Worm (Caenorhabditis elegans) whole organism, midembryonic: Measurements from ENCODE around the gene qdpr-1.

ENCODE experiments used
- flt-1 ChIP-seq: fragments of 200-800 bp; sonication (Bioruptor generic); IDR thresholded peaks from 2 replicates; pipeline ENCODE4 v1.3.6; 2022; ENCODE audit warnings: missing genetic modification characterization, missing compliant biosample characterization
- klf-2 ChIP-seq: fragments of 200-800 bp; sonication (Bioruptor generic); conservative IDR thresholded peaks from 2 replicates; pipeline ENCODE4 v1.3.6; 2022; ENCODE audit warnings: missing genetic modification reagents, missing genetic modification characterization, missing compliant biosample characterization
- med-1 ChIP-seq: sonication (generic microtip); optimal IDR thresholded peaks from 2 replicates; lab custom pipeline; 2017; ENCODE audit warnings: missing genetic modification characterization, mild to moderate bottlenecking, missing compliant biosample characterization, antibody characterized with exemption, missing genetic modification reagents; ENCODE audit not compliant: insufficient read depth
- tab-1 ChIP-seq: fragments of 200-800 bp; sonication (Bioruptor generic); IDR thresholded peaks from 2 replicates; pipeline ENCODE4 v1.3.6; 2022; ENCODE audit warnings: missing genetic modification characterization, missing compliant biosample characterization
- ztf-23 ChIP-seq: fragments of 200-800 bp; sonication (Bioruptor generic); IDR thresholded peaks from 2 replicates; pipeline ENCODE4 v1.3.6; 2022; ENCODE audit warnings: missing genetic modification reagents, missing genetic modification characterization, missing compliant biosample characterization

- no peak for TF ChIP-seq flt-1 (GFP tag; lab: Robert Waterston, UW)
- TF ChIP-seq ztf-23 (GFP tag; lab: Robert Waterston, UW) = no peak
- TF ChIP-seq tab-1 (GFP tag; lab: Robert Waterston, UW) = no peak
- no peak for TF ChIP-seq klf-2 (GFP tag; lab: Robert Waterston, UW)
- no peak for TF ChIP-seq med-1
Observed at ce11 chrIII:13378242-13378641, 15.5 kb upstream of the qdpr-1 start, which contains the start of gene T03F6.10.
